Fruit fly (Drosophila melanogaster) whole organism, embryonic: Measurements from ENCODE around the gene CG12106.

Experiments used
- BEAF-32 ChIP-seq: fragments of 200-800 bp; sonication (Bioruptor generic); optimal IDR thresholded peaks from 3 replicates; lab custom pipeline; 2017; ENCODE audit warnings: missing biosample characterization, missing genetic modification characterization, mild to moderate bottlenecking, moderate library complexity, missing genetic modification reagents
- CG10147 ChIP-seq: fragments of 200-800 bp; sonication (Bioruptor generic); optimal IDR thresholded peaks from 2 replicates; lab custom pipeline; 2019; ENCODE audit warnings: missing biosample characterization, mild to moderate bottlenecking, missing genetic modification characterization, moderate library complexity
- CG10209 ChIP-seq: fragments of 200-800 bp; sonication (Bioruptor generic); optimal IDR thresholded peaks from 3 replicates; lab custom pipeline; 2017; ENCODE audit warnings: missing biosample characterization, mild to moderate bottlenecking, missing genetic modification characterization, missing genetic modification reagents
- CG12236 ChIP-seq: fragments of 200-800 bp; sonication (Bioruptor generic); optimal IDR thresholded peaks from 2 replicates; lab custom pipeline; 2016; ENCODE audit warnings: missing biosample characterization, missing genetic modification characterization
- CG1233 ChIP-seq: fragments of 200-800 bp; sonication (Bioruptor generic); optimal IDR thresholded peaks from 4 replicates; lab custom pipeline; 2018; ENCODE audit warnings: missing biosample characterization, mild to moderate bottlenecking, missing genetic modification characterization
- CG12744 ChIP-seq: fragments of 200-800 bp; sonication (Bioruptor generic); optimal IDR thresholded peaks from 2 replicates; lab custom pipeline; 2016; ENCODE audit warnings: missing biosample characterization, missing genetic modification characterization
- CG14050 ChIP-seq: fragments of 200-800 bp; sonication (Bioruptor generic); IDR thresholded peaks from 3 replicates; pipeline ENCODE4 v1.3.6; 2022; ENCODE audit warnings: missing biosample characterization, missing genetic modification characterization
- CG14710 ChIP-seq: fragments of 200-800 bp; sonication (Bioruptor generic); optimal IDR thresholded peaks from 3 replicates; lab custom pipeline; 2019; ENCODE audit warnings: missing biosample characterization, mild to moderate bottlenecking, missing genetic modification characterization, moderate library complexity
- CG18262 ChIP-seq: fragments of 200-800 bp; optimal IDR thresholded peaks from 3 replicates; lab custom pipeline; 2019; ENCODE audit warnings: missing biosample characterization, mild to moderate bottlenecking, missing genetic modification characterization, moderate library complexity
- CG2129 ChIP-seq: fragments of 200-800 bp; sonication (Bioruptor generic); IDR thresholded peaks from 2 replicates; pipeline ENCODE4 v1.3.6; 2022; ENCODE audit warnings: missing biosample characterization, missing genetic modification characterization; ENCODE audit not compliant: partially characterized antibody
- CG2199 ChIP-seq: fragments of 200-800 bp; sonication (Bioruptor generic); IDR thresholded peaks from 3 replicates; pipeline ENCODE4 v1.3.6; 2022; ENCODE audit warnings: missing biosample characterization, missing genetic modification characterization
- CG2889 ChIP-seq: fragments of 200-800 bp; sonication (Bioruptor generic); IDR thresholded peaks from 3 replicates; pipeline ENCODE4 v1.3.6; 2022; ENCODE audit warnings: missing biosample characterization, missing genetic modification characterization
- CG3847 ChIP-seq: fragments of 200-800 bp; sonication (Bioruptor generic); IDR thresholded peaks from 2 replicates; pipeline ENCODE4 v1.3.6; 2022; ENCODE audit warnings: missing biosample characterization, missing genetic modification characterization
- CG4424 ChIP-seq: fragments of 200-800 bp; sonication (Bioruptor generic); optimal IDR thresholded peaks from 3 replicates; lab custom pipeline; 2016; ENCODE audit warnings: missing biosample characterization, missing genetic modification characterization
- CG4617 ChIP-seq: fragments of 200-800 bp; sonication (Bioruptor generic); optimal IDR thresholded peaks from 3 replicates; lab custom pipeline; 2016; ENCODE audit warnings: missing biosample characterization, missing genetic modification characterization, borderline replicate concordance
- CG5180 ChIP-seq: fragments of 200-800 bp; sonication (Bioruptor generic); optimal IDR thresholded peaks from 3 replicates; lab custom pipeline; 2017; ENCODE audit warnings: missing biosample characterization, missing genetic modification characterization, mild to moderate bottlenecking, moderate library complexity, missing genetic modification reagents
- CG6272 ChIP-seq: fragments of 200-800 bp; sonication (Bioruptor generic); IDR thresholded peaks from 2 replicates; pipeline ENCODE4 v1.3.6; 2022; ENCODE audit warnings: missing biosample characterization, missing genetic modification characterization
- CG6791 ChIP-seq: fragments of 200-800 bp; sonication (Bioruptor generic); IDR thresholded peaks from 3 replicates; pipeline ENCODE4 v1.3.6; 2022; ENCODE audit warnings: missing biosample characterization, missing genetic modification characterization; ENCODE audit not compliant: partially characterized antibody
- CG7271 ChIP-seq: fragments of 200-800 bp; sonication (Bioruptor generic); optimal IDR thresholded peaks from 2 replicates; lab custom pipeline; 2018; ENCODE audit warnings: missing biosample characterization, mild to moderate bottlenecking, missing genetic modification characterization, moderate library complexity
- CG9797 ChIP-seq: fragments of 200-800 bp; sonication (Bioruptor generic); optimal IDR thresholded peaks from 3 replicates; lab custom pipeline; 2018; ENCODE audit warnings: missing biosample characterization, mild to moderate bottlenecking, missing genetic modification characterization
- CoRest ChIP-seq: fragments of 200-800 bp; sonication (Bioruptor generic); optimal IDR thresholded peaks from 3 replicates; lab custom pipeline; 2018; ENCODE audit warnings: missing biosample characterization, mild to moderate bottlenecking, missing genetic modification characterization, moderate library complexity
- Doc3 ChIP-seq: fragments of 200-800 bp; sonication (Bioruptor generic); IDR thresholded peaks from 3 replicates; pipeline ENCODE4 v1.3.6; 2022; ENCODE audit warnings: missing biosample characterization, missing genetic modification characterization; ENCODE audit not compliant: partially characterized antibody
- Dp ChIP-seq: fragments of 200-800 bp; sonication (Bioruptor generic); optimal IDR thresholded peaks from 2 replicates; lab custom pipeline; 2018; ENCODE audit warnings: missing biosample characterization, mild to moderate bottlenecking, missing genetic modification characterization, moderate library complexity
- E2f2 ChIP-seq: fragments of 200-800 bp; sonication (Bioruptor generic); IDR thresholded peaks from 2 replicates; pipeline ENCODE4 v1.3.6; 2022; ENCODE audit warnings: missing biosample characterization, missing genetic modification characterization
- HLH4C ChIP-seq: fragments of 200-800 bp; sonication (Bioruptor generic); IDR thresholded peaks from 3 replicates; pipeline ENCODE4 v1.3.6; 2022; ENCODE audit warnings: missing biosample characterization, missing genetic modification characterization; ENCODE audit not compliant: partially characterized antibody
- Hsf ChIP-seq: fragments of 200-800 bp; sonication (Bioruptor generic); optimal IDR thresholded peaks from 3 replicates; lab custom pipeline; 2016; ENCODE audit warnings: missing biosample characterization, missing genetic modification characterization
- Myb ChIP-seq: fragments of 200-800 bp; sonication (Bioruptor generic); optimal IDR thresholded peaks from 2 replicates; lab custom pipeline; 2016; ENCODE audit warnings: missing biosample characterization, missing genetic modification characterization
- Opbp ChIP-seq: fragments of 200-800 bp; sonication (Bioruptor generic); IDR thresholded peaks from 3 replicates; pipeline ENCODE4 v1.3.6; 2022; ENCODE audit warnings: missing biosample characterization, missing genetic modification characterization; ENCODE audit not compliant: partially characterized antibody
- al ChIP-seq: fragments of 200-800 bp; sonication (Bioruptor generic); IDR thresholded peaks from 2 replicates; pipeline ENCODE4 v1.3.6; 2022; ENCODE audit warnings: missing biosample characterization, missing genetic modification characterization
- amos ChIP-seq: fragments of 200-800 bp; sonication (Bioruptor generic); IDR thresholded peaks from 2 replicates; pipeline ENCODE4 v1.3.6; 2022; ENCODE audit warnings: missing biosample characterization, missing genetic modification characterization; ENCODE audit not compliant: partially characterized antibody
- bbx ChIP-seq: fragments of 200-800 bp; sonication (Bioruptor generic); IDR thresholded peaks from 2 replicates; pipeline ENCODE4 v1.3.6; 2022; ENCODE audit warnings: missing biosample characterization, missing genetic modification characterization; ENCODE audit not compliant: partially characterized antibody
- cas ChIP-seq: fragments of 200-800 bp; sonication (Bioruptor generic); IDR thresholded peaks from 2 replicates; pipeline ENCODE4 v1.3.6; 2022; ENCODE audit warnings: missing biosample characterization, missing genetic modification characterization
- croc ChIP-seq: fragments of 200-800 bp; sonication (Bioruptor generic); conservative IDR thresholded peaks from 3 replicates; pipeline ENCODE4 v1.3.6; 2022; ENCODE audit warnings: missing biosample characterization, missing genetic modification characterization
- fu2 ChIP-seq: fragments of 200-800 bp; sonication (Bioruptor generic); optimal IDR thresholded peaks from 2 replicates; lab custom pipeline; 2016; ENCODE audit warnings: missing biosample characterization, missing genetic modification characterization
- ham ChIP-seq: fragments of 200-800 bp; sonication (Bioruptor generic); IDR thresholded peaks from 2 replicates; pipeline ENCODE4 v1.3.6; 2022; ENCODE audit warnings: missing biosample characterization, missing genetic modification characterization
- hb ChIP-seq: fragments of 200-800 bp; sonication (Bioruptor generic); IDR thresholded peaks from 3 replicates; pipeline ENCODE4 v1.3.6; 2022; ENCODE audit warnings: missing biosample characterization, missing genetic modification characterization; ENCODE audit not compliant: partially characterized antibody
- hbn ChIP-seq: fragments of 200-800 bp; sonication (Bioruptor generic); IDR thresholded peaks from 2 replicates; pipeline ENCODE4 v1.3.6; 2022; ENCODE audit warnings: missing biosample characterization, missing genetic modification characterization; ENCODE audit not compliant: partially characterized antibody
- jumu ChIP-seq: fragments of 200-800 bp; sonication (Bioruptor generic); optimal IDR thresholded peaks from 3 replicates; lab custom pipeline; 2016; ENCODE audit warnings: missing biosample characterization, missing genetic modification characterization
- nerfin-2 ChIP-seq: fragments of 200-800 bp; sonication (Bioruptor generic); IDR thresholded peaks from 2 replicates; pipeline ENCODE4 v1.3.6; 2022; ENCODE audit warnings: missing biosample characterization, missing genetic modification characterization; ENCODE audit not compliant: partially characterized antibody
- nmo ChIP-seq: fragments of 200-800 bp; sonication (Bioruptor generic); optimal IDR thresholded peaks from 2 replicates; lab custom pipeline; 2018; ENCODE audit warnings: missing biosample characterization, mild to moderate bottlenecking, missing genetic modification characterization, moderate library complexity
- pita ChIP-seq: fragments of 200-800 bp; sonication (Bioruptor generic); optimal IDR thresholded peaks from 2 replicates; lab custom pipeline; 2017; ENCODE audit warnings: missing biosample characterization, mild to moderate bottlenecking, missing genetic modification characterization
- pzg ChIP-seq: fragments of 200-800 bp; sonication (Bioruptor generic); optimal IDR thresholded peaks from 3 replicates; lab custom pipeline; 2018; ENCODE audit warnings: missing biosample characterization, mild to moderate bottlenecking, missing genetic modification characterization, moderate library complexity
- sens ChIP-seq: fragments of 200-800 bp; sonication (Bioruptor generic); peaks from one replicate; lab custom pipeline; 2016; ENCODE audit warnings: missing biosample characterization, missing genetic modification characterization
- sens-2 ChIP-seq: fragments of 200-800 bp; sonication (Bioruptor generic); IDR thresholded peaks from 2 replicates; pipeline ENCODE4 v1.3.6; 2022; ENCODE audit warnings: missing biosample characterization, missing genetic modification characterization
- stwl ChIP-seq: fragments of 200-800 bp; sonication (Bioruptor generic); optimal IDR thresholded peaks from 3 replicates; lab custom pipeline; 2018; ENCODE audit warnings: missing biosample characterization, mild to moderate bottlenecking, missing genetic modification characterization, moderate library complexity
- toy ChIP-seq: fragments of 200-800 bp; sonication (Bioruptor generic); IDR thresholded peaks from 2 replicates; pipeline ENCODE4 v1.3.6; 2022; ENCODE audit warnings: missing biosample characterization, missing genetic modification characterization
- trh ChIP-seq: fragments of 200-800 bp; sonication (Bioruptor generic); optimal IDR thresholded peaks from 2 replicates; lab custom pipeline; 2016; ENCODE audit warnings: missing biosample characterization, missing genetic modification characterization
- unc-4 ChIP-seq: fragments of 200-800 bp; sonication (Bioruptor generic); IDR thresholded peaks from 2 replicates; pipeline ENCODE4 v1.3.6; 2022; ENCODE audit warnings: missing biosample characterization, missing genetic modification characterization; ENCODE audit not compliant: partially characterized antibody
- vnd ChIP-seq: fragments of 200-800 bp; sonication (Bioruptor generic); IDR thresholded peaks from 3 replicates; pipeline ENCODE4 v1.3.6; 2022; ENCODE audit warnings: missing biosample characterization, missing genetic modification characterization; ENCODE audit not compliant: partially characterized antibody
- z ChIP-seq: fragments of 200-800 bp; sonication (Bioruptor generic); IDR thresholded peaks from 3 replicates; pipeline ENCODE4 v1.3.6; 2022; ENCODE audit warnings: missing biosample characterization, missing genetic modification characterization

CG12106 gene

dm6 chrX:9159736-9160135, 34.0 kb upstream of the CG12106 start, which contains the start of gene NdufA3 (continued):
- peak; percentile 82 for TF ChIP-seq Opbp (GFP tag; lab: Robert Waterston, UW)
- peak; percentile 62 for TF ChIP-seq Doc3 (GFP tag; lab: Robert Waterston, UW)
- TF ChIP-seq CG4424 (GFP tag; lab: Kevin White, UChicago), result no peak
- peak; percentile 62 for TF ChIP-seq pzg
- peak; percentile 80 for TF ChIP-seq nerfin-2 (GFP tag; lab: Robert Waterston, UW)
- no peak for TF ChIP-seq z (GFP tag; lab: Robert Waterston, UW)
- TF ChIP-seq CG4617 (GFP tag; lab: Kevin White, UChicago), result no peak
- no peak for TF ChIP-seq CG2199 (GFP tag; lab: Robert Waterston, UW)
- TF ChIP-seq al (GFP tag; lab: Robert Waterston, UW), result no peak
- no peak for TF ChIP-seq CG5180 (GFP tag; lab: Kevin White, UChicago)
- TF ChIP-seq CG2889 (GFP tag; lab: Robert Waterston, UW), result no peak
- TF ChIP-seq E2f2, result peak; percentile 50
- peak; percentile 16 for TF ChIP-seq Myb (GFP tag; lab: Kevin White, UChicago)
- TF ChIP-seq sens (GFP tag; lab: Kevin White, UChicago), result peak; percentile 73
- TF ChIP-seq HLH4C (GFP tag; lab: Robert Waterston, UW), result peak; percentile 78
- TF ChIP-seq sens-2, result no peak
- peak; percentile 81 for TF ChIP-seq hbn (GFP tag; lab: Robert Waterston, UW)
- no peak for TF ChIP-seq CG10147 (GFP tag; lab: Kevin White, UChicago)
- peak; percentile 5 for TF ChIP-seq nmo
- TF ChIP-seq CG12236 (GFP tag; lab: Kevin White, UChicago), result no peak
- no peak for TF ChIP-seq CG10209 (GFP tag; lab: Kevin White, UChicago)
- no peak for TF ChIP-seq cas (GFP tag; lab: Robert Waterston, UW)
- no peak for TF ChIP-seq CG1233 (GFP tag; lab: Kevin White, UChicago)
- peak; percentile 23 for TF ChIP-seq stwl (tag; lab: Kevin White, UChicago)
- peak; percentile 83 for TF ChIP-seq bbx
- no peak for TF ChIP-seq CG7271 (tag; lab: Kevin White, UChicago)
- TF ChIP-seq Hsf (GFP tag; lab: Kevin White, UChicago), result no peak
- no peak for TF ChIP-seq CG6272
- no peak for TF ChIP-seq croc (GFP tag; lab: Robert Waterston, UW)
- peak; percentile 79 for TF ChIP-seq unc-4 (GFP tag; lab: Robert Waterston, UW)
- 0 out of 2 replicates have a peak, but pooled peaks have one; percentile 5 for TF ChIP-seq CG3847 (GFP tag; lab: Robert Waterston, UW)
- TF ChIP-seq pita (GFP tag; lab: Kevin White, UChicago), result no peak
- TF ChIP-seq vnd (GFP tag; lab: Robert Waterston, UW), result peak; percentile 73
- TF ChIP-seq CG12744, result no peak
- TF ChIP-seq fu2 (GFP tag; lab: Kevin White, UChicago), result no peak
- no peak for TF ChIP-seq ham (GFP tag; lab: Robert Waterston, UW)
- peak; percentile 46 for TF ChIP-seq Dp (GFP tag; lab: Kevin White, UChicago)
- peak; percentile 87 for TF ChIP-seq CG6791 (GFP tag; lab: Robert Waterston, UW)
- TF ChIP-seq trh, result no peak
- no peak for TF ChIP-seq CoRest (tag; lab: Kevin White, UChicago)
- TF ChIP-seq toy (GFP tag; lab: Robert Waterston, UW), result no peak
- no peak for TF ChIP-seq CG14050 (GFP tag; lab: Robert Waterston, UW)
- TF ChIP-seq CG18262 (tag; lab: Kevin White, UChicago), result no peak
- no peak for TF ChIP-seq jumu
- peak; percentile 82 for TF ChIP-seq BEAF-32 (GFP tag; lab: Kevin White, UChicago)
- no peak for TF ChIP-seq CG14710 (tag; lab: Kevin White, UChicago)
- peak; percentile 81 for TF ChIP-seq hb (GFP tag; lab: Robert Waterston, UW)
- peak; percentile 64 for TF ChIP-seq CG2129 (GFP tag; lab: Robert Waterston, UW)
- peak; percentile 25 for TF ChIP-seq CG9797 (GFP tag; lab: Kevin White, UChicago)
- TF ChIP-seq amos (GFP tag; lab: Robert Waterston, UW), result peak; percentile 89
